Worm (Caenorhabditis elegans) whole organism, late embryonic: ENCODE data around the gene nas-1.

ENCODE experiments used
- ceh-31 ChIP-seq: sonication (generic microtip); optimal IDR thresholded peaks from 2 replicates; lab custom pipeline; 2016; ENCODE audit warnings: missing genetic modification characterization, missing compliant biosample characterization
- ceh-9 ChIP-seq: sonication (generic microtip); optimal IDR thresholded peaks from 2 replicates; lab custom pipeline; 2016; ENCODE audit warnings: mild to moderate bottlenecking, missing genetic modification characterization, inconsistent platforms, missing compliant biosample characterization
- fkh-10 ChIP-seq: fragments of 150-350 bp; optimal IDR thresholded peaks from 2 replicates; lab custom pipeline; 2014; ENCODE audit warnings: missing biosample characterization, missing genetic modification reagents, missing genetic modification characterization
- hlh-8 ChIP-seq: sonication (generic microtip); optimal IDR thresholded peaks from 2 replicates; lab custom pipeline; 2016; ENCODE audit warnings: missing genotype, missing genetic modification characterization, missing compliant biosample characterization
- nhr-11 ChIP-seq: fragments of 150-350 bp; optimal IDR thresholded peaks from 2 replicates; lab custom pipeline; 2014; ENCODE audit warnings: missing biosample characterization, missing genetic modification characterization
- pqm-1 ChIP-seq: sonication (generic microtip); optimal IDR thresholded peaks from 2 replicates; lab custom pipeline; 2016; ENCODE audit warnings: missing genetic modification characterization, missing compliant biosample characterization

- no peak for TF ChIP-seq ceh-9
- TF ChIP-seq fkh-10 (GFP tag; lab: Kevin White, UChicago) = no peak
- TF ChIP-seq hlh-8 (tag; lab: Kevin White, UChicago) = no peak
- no peak for TF ChIP-seq pqm-1 (tag; lab: Kevin White, UChicago)
- no peak for TF ChIP-seq ceh-31
- no peak for TF ChIP-seq nhr-11 (tag; lab: Kevin White, UChicago)
Measured at ce11 chrIII:13426036-13426435, 20.4 kb downstream of the nas-1 start, which contains the start of gene cope-1.
